Fruit fly (Drosophila melanogaster): ENCODE measurements around the gene tkv.

tkv gene

DNA sequence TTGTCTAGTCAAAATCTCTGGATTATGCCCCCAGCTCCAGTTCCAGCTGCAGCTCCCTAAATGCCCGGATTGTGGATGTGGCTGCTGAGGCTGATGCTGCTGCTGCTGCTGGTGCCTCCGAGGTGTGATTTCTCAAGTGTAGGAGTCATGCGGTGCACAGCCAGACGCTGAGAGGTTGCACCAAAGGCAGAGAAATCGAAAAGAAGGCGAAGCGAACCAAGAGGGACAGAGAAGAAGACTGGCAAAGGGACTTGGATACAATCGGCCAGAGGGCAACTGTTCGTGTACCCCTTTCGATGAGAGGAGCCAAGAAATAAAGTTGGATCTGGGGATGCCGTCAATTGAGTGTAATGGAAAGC, 32.6 kb downstream of the tkv start (continued):
- TF ChIP-seq CrebB (tag; optimal IDR thresholded peaks at IDR 0.05) (no peak), CG15514 (GFP tag; optimal IDR thresholded peaks at IDR 0.05) (no peak), jing (GFP tag; optimal IDR thresholded peaks at IDR 0.05) (no peak), CG13894 (tag; optimal IDR thresholded peaks at IDR 0.05) (no peak), toy (GFP tag; IDR thresholded peaks at IDR 0.05) (no peak), CG10267 (tag; optimal IDR thresholded peaks at IDR 0.05) (no peak), Atf3 (GFP tag; optimal IDR thresholded peaks at IDR 0.05) (no peak), CG7786 (GFP tag; optimal IDR thresholded peaks at IDR 0.05) (no peak), CG1602 (GFP tag; optimal IDR thresholded peaks at IDR 0.05) (no peak), CG6254 (GFP tag; optimal IDR thresholded peaks at IDR 0.05) (no peak), pan (optimal IDR thresholded peaks at IDR 0.05) (no peak), pan (GFP tag; optimal IDR thresholded peaks at IDR 0.05 in 1 of 2, IDR thresholded peaks at IDR 0.05 in 1 of 2) (no peak), Sox100B (GFP tag; optimal IDR thresholded peaks at IDR 0.05) (no peak), sc (optimal IDR thresholded peaks at IDR 0.05) (no peak), sc (GFP tag; optimal IDR thresholded peaks at IDR 0.05) (no peak), CG17361 (GFP tag; IDR thresholded peaks at IDR 0.05) (0 out of 3 replicates have a peak, but pooled peaks have one; percentile 19), Atf-2 (GFP tag; optimal IDR thresholded peaks at IDR 0.05) (no peak), insv (GFP tag; optimal IDR thresholded peaks at IDR 0.05) (no peak), Rx (GFP tag; IDR thresholded peaks at IDR 0.05) (no peak), Nf-YA (GFP tag; IDR thresholded peaks at IDR 0.05) (no peak), CHES-1-like (GFP tag; optimal IDR thresholded peaks at IDR 0.05) (no peak), CG8924 (tag; optimal IDR thresholded peaks at IDR 0.05) (no peak), cad (GFP tag; optimal IDR thresholded peaks at IDR 0.05) (no peak), CG13624 (GFP tag; optimal IDR thresholded peaks at IDR 0.05) (no peak), CG12942 (GFP tag; optimal IDR thresholded peaks at IDR 0.05) (no peak), row (GFP tag; IDR thresholded peaks at IDR 0.05) (no peak), CG14050 (GFP tag; IDR thresholded peaks at IDR 0.05) (no peak), Oaz (GFP tag; IDR thresholded peaks at IDR 0.05) (no peak), ranshi (GFP tag; IDR thresholded peaks at IDR 0.05) (no peak), otp (GFP tag; IDR thresholded peaks at IDR 0.05) (no peak), CG9437 (GFP tag; optimal IDR thresholded peaks at IDR 0.05) (no peak), CG6654 (GFP tag; optimal IDR thresholded peaks at IDR 0.05) (no peak), Doc2 (GFP tag; IDR thresholded peaks at IDR 0.05) (no peak), CG31388 (GFP tag; optimal IDR thresholded peaks at IDR 0.05) (no peak), CG12769 (tag; optimal IDR thresholded peaks at IDR 0.05) (peak; percentile 8), Trl (optimal IDR thresholded peaks at IDR 0.05) (peak in 1 of 2 experiments; percentile 10), Trl (GFP tag; optimal IDR thresholded peaks at IDR 0.05) (no peak), Atf6 (GFP tag; IDR thresholded peaks at IDR 0.05) (no peak), tgo (GFP tag; IDR thresholded peaks at IDR 0.05) (0 out of 3 replicates have a peak, but pooled peaks have one; percentile 1), slou (GFP tag; optimal IDR thresholded peaks at IDR 0.05) (no peak), CG10565 (GFP tag; optimal IDR thresholded peaks at IDR 0.05) (no peak), CG8388 (GFP tag; optimal IDR thresholded peaks at IDR 0.05) (no peak), CG11695 (GFP tag; IDR thresholded peaks at IDR 0.05) (no peak), peb (GFP tag; IDR thresholded peaks at IDR 0.05) (no peak), usp (GFP tag; optimal IDR thresholded peaks at IDR 0.05) (no peak), HLH3B (GFP tag; IDR thresholded peaks at IDR 0.05) (no peak), eve (GFP tag; optimal IDR thresholded peaks at IDR 0.05) (no peak), dmrt99B (tag; optimal IDR thresholded peaks at IDR 0.05) (no peak), CG8359 (GFP tag; optimal IDR thresholded peaks at IDR 0.05; ENCODE audit: borderline replicate concordance) (peak; percentile 82), Spps (tag; optimal IDR thresholded peaks at IDR 0.05) (no peak), Vsx1 (GFP tag; optimal IDR thresholded peaks at IDR 0.05) (no peak), slbo (GFP tag; IDR thresholded peaks at IDR 0.05) (no peak), MESR4 (GFP tag; optimal IDR thresholded peaks at IDR 0.05) (no peak), nom (GFP tag; optimal IDR thresholded peaks at IDR 0.05) (peak; percentile 55)
